Fruit fly (Drosophila melanogaster): ENCODE data around the gene Mcr.

DNA sequence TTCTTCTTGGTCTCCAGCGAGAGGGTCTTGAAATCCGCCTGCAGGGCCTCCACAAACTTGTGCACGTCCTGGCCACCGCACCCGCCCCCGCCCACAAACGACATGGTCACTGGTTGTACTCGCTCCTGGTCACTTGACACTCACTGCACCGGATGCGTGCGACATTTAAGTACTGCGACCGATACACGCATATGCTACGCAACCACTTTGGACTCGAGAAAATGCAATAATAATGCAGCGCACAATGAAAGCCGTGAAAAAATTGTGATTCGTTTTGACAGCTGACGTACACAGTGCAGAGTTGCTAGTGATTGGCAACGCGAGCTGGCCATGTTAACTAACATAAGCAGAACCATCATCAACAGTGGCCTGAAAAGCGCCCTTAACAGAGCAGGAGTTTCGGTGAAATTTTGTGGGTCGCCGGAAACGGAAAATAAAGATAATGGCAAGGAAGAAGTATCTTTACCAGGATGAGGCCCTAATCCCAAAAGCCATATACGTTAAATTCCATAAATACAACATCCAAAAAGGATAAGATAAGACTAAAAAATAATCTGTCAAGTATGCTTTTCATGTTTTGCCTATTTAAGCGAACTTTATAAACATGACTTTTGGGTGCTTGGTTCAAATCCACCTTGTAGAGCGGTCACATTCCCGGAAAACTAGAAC is 41.1 kb upstream of the Mcr start, which contains the start of the genes mon2 and CG8673:
- TF ChIP-seq GATAd (GFP tag; optimal IDR thresholded peaks at IDR 0.05) (no peak), psq (GFP tag; optimal IDR thresholded peaks at IDR 0.05) (no peak), Hnf4 (GFP tag; optimal IDR thresholded peaks at IDR 0.05) (no peak)
